Worm (Caenorhabditis elegans) whole organism, mixed stage, embryonic: ENCODE results near the gene hmt-1.
"Not testable (repeated sequence)": the region's sequence is repeated elsewhere in the genome, so short reads cannot be mapped to it uniquely, and the experiment has no call there.

Experiments
- M03D4.4 ChIP-seq: sonication (generic microtip); optimal IDR thresholded peaks from 2 replicates; lab custom pipeline; 2017; ENCODE audit warnings: mild to moderate bottlenecking, missing genetic modification characterization, missing compliant biosample characterization
- bed-3 ChIP-seq: fragments of 200-800 bp; sonication (Bioruptor generic); optimal IDR thresholded peaks from 3 replicates; lab custom pipeline; 2018; ENCODE audit warnings: mild to moderate bottlenecking, missing genetic modification characterization, moderate library complexity, missing compliant biosample characterization
- blmp-1 ChIP-seq: fragments of 150-350 bp; optimal IDR thresholded peaks from 2 replicates; lab custom pipeline; 2014; ENCODE audit warnings: missing biosample characterization, missing genetic modification characterization
- ceh-39 ChIP-seq: fragments of 150-350 bp; optimal IDR thresholded peaks from 2 replicates; lab custom pipeline; 2014; ENCODE audit warnings: missing biosample characterization, missing genetic modification characterization
- ceh-43 ChIP-seq: fragments of 200-800 bp; sonication (Bioruptor generic); optimal IDR thresholded peaks from 2 replicates; lab custom pipeline; 2018; ENCODE audit warnings: mild to moderate bottlenecking, missing genetic modification characterization, moderate library complexity, missing compliant biosample characterization
- ceh-83 ChIP-seq: fragments of 200-800 bp; sonication (Bioruptor generic); optimal IDR thresholded peaks from 2 replicates; lab custom pipeline; 2018; ENCODE audit warnings: mild to moderate bottlenecking, missing genetic modification characterization, missing compliant biosample characterization
- ces-1 ChIP-seq: fragments of 150-350 bp; optimal IDR thresholded peaks from 2 replicates; lab custom pipeline; 2014; ENCODE audit warnings: missing biosample characterization, missing genetic modification reagents, missing genetic modification characterization
- cnd-1 ChIP-seq: fragments of 200-800 bp; sonication (Bioruptor generic); optimal IDR thresholded peaks from 2 replicates; lab custom pipeline; 2018; ENCODE audit warnings: mild to moderate bottlenecking, missing genetic modification characterization, missing compliant biosample characterization
- drap-1 ChIP-seq: fragments of 200-800 bp; sonication (Bioruptor generic); optimal IDR thresholded peaks from 3 replicates; lab custom pipeline; 2018; ENCODE audit warnings: mild to moderate bottlenecking, missing genetic modification characterization, missing compliant biosample characterization
- elt-1 ChIP-seq: sonication (generic microtip); optimal IDR thresholded peaks from 2 replicates; lab custom pipeline; 2017; ENCODE audit warnings: missing genetic modification characterization, mild to moderate bottlenecking, missing compliant biosample characterization, antibody characterized with exemption, moderate library complexity, borderline replicate concordance; ENCODE audit not compliant: insufficient read depth
- elt-3 ChIP-seq: fragments of 150-350 bp; optimal IDR thresholded peaks from 2 replicates; lab custom pipeline; 2014; ENCODE audit warnings: missing biosample characterization, missing genetic modification characterization
- flh-1 ChIP-seq: fragments of 200-800 bp; sonication (Bioruptor generic); optimal IDR thresholded peaks from 2 replicates; lab custom pipeline; 2018; ENCODE audit warnings: mild to moderate bottlenecking, missing genetic modification characterization, moderate library complexity, missing compliant biosample characterization
- ham-2 ChIP-seq: fragments of 200-800 bp; sonication (Bioruptor generic); optimal IDR thresholded peaks from 2 replicates; lab custom pipeline; 2018; ENCODE audit warnings: mild to moderate bottlenecking, missing genetic modification characterization, missing compliant biosample characterization
- hlh-1 ChIP-seq: fragments of 150-350 bp; optimal IDR thresholded peaks from 2 replicates; lab custom pipeline; 2014; ENCODE audit warnings: missing biosample characterization, missing genetic modification reagents, missing genetic modification characterization
- lin-13 ChIP-seq: fragments of 150-350 bp; optimal IDR thresholded peaks from 2 replicates; lab custom pipeline; 2014; ENCODE audit warnings: missing biosample characterization, missing genetic modification characterization
- lin-32 ChIP-seq: fragments of 200-800 bp; sonication (Bioruptor generic); optimal IDR thresholded peaks from 2 replicates; lab custom pipeline; 2018; ENCODE audit warnings: mild to moderate bottlenecking, missing genetic modification characterization, missing compliant biosample characterization
- lsy-2 ChIP-seq: fragments of 150-350 bp; optimal IDR thresholded peaks from 2 replicates; lab custom pipeline; 2014; ENCODE audit warnings: missing biosample characterization, missing genetic modification characterization
- mab-5 ChIP-seq: fragments of 150-350 bp; optimal IDR thresholded peaks from 2 replicates; lab custom pipeline; 2014; ENCODE audit warnings: missing biosample characterization, missing genetic modification characterization
- mep-1 ChIP-seq: fragments of 150-350 bp; optimal IDR thresholded peaks from 2 replicates; lab custom pipeline; 2017; ENCODE audit warnings: missing biosample characterization, missing genetic modification reagents, missing genetic modification characterization, inconsistent platforms
- mls-2 ChIP-seq: sonication (generic microtip); optimal IDR thresholded peaks from 2 replicates; lab custom pipeline; 2016; ENCODE audit warnings: mild to moderate bottlenecking, missing genetic modification characterization, moderate library complexity, missing compliant biosample characterization
- nhr-12 ChIP-seq: fragments of 150-350 bp; optimal IDR thresholded peaks from 2 replicates; lab custom pipeline; 2014; ENCODE audit warnings: missing biosample characterization, missing genetic modification characterization
- nhr-2 ChIP-seq: fragments of 150-350 bp; optimal IDR thresholded peaks from 2 replicates; lab custom pipeline; 2014; ENCODE audit warnings: missing biosample characterization, missing genetic modification characterization
- nhr-237 ChIP-seq: fragments of 150-350 bp; optimal IDR thresholded peaks from 2 replicates; lab custom pipeline; 2014; ENCODE audit warnings: missing biosample characterization, missing genetic modification characterization
- pha-4 ChIP-seq: fragments of 150-350 bp; optimal IDR thresholded peaks from 2 replicates; lab custom pipeline; 2018; ENCODE audit warnings: missing biosample characterization, missing genetic modification reagents, missing genetic modification characterization
- sem-2 ChIP-seq: fragments of 200-800 bp; sonication (Bioruptor generic); optimal IDR thresholded peaks from 2 replicates; lab custom pipeline; 2018; ENCODE audit warnings: mild to moderate bottlenecking, missing genetic modification characterization, missing compliant biosample characterization
- snpc-4 ChIP-seq: fragments of 150-350 bp; optimal IDR thresholded peaks from 2 replicates; lab custom pipeline; 2014; ENCODE audit warnings: missing biosample characterization, missing genetic modification characterization
- sptf-1 ChIP-seq: sonication (generic microtip); optimal IDR thresholded peaks from 2 replicates; lab custom pipeline; 2017; ENCODE audit warnings: mild to moderate bottlenecking, missing genetic modification characterization, moderate library complexity, missing compliant biosample characterization
- tbx-8 ChIP-seq: fragments of 200-800 bp; sonication (Bioruptor generic); optimal IDR thresholded peaks from 2 replicates; lab custom pipeline; 2018; ENCODE audit warnings: mild to moderate bottlenecking, missing genetic modification characterization, moderate library complexity, missing compliant biosample characterization
- unc-120 ChIP-seq: sonication (generic microtip); optimal IDR thresholded peaks from 2 replicates; lab custom pipeline; 2017; ENCODE audit warnings: missing genetic modification characterization, missing compliant biosample characterization; ENCODE audit not compliant: poor library complexity, severe bottlenecking
- unc-39 ChIP-seq: fragments of 150-350 bp; optimal IDR thresholded peaks from 2 replicates; lab custom pipeline; 2014; ENCODE audit warnings: missing biosample characterization, missing genetic modification characterization
- unc-62 ChIP-seq: fragments of 150-350 bp; optimal IDR thresholded peaks from 2 replicates; lab custom pipeline; 2014; ENCODE audit warnings: missing biosample characterization, missing genetic modification reagents, missing genetic modification characterization
- zip-8 ChIP-seq: fragments of 150-350 bp; optimal IDR thresholded peaks from 2 replicates; lab custom pipeline; 2014; ENCODE audit warnings: missing biosample characterization, missing genetic modification characterization
- ztf-11 ChIP-seq: fragments of 150-350 bp; optimal IDR thresholded peaks from 2 replicates; lab custom pipeline; 2014; ENCODE audit warnings: missing biosample characterization, missing genetic modification characterization

Gene hmt-1

ce11 chrIII:11138922-11139321, 39.2 kb upstream of the hmt-1 start, which contains the start of gene fbxa-128:
fbxa-128 (minus strand) TSS chrIII:11139113.
- TF ChIP-seq cnd-1 (tag; lab: Kevin White, UChicago) (no peak), unc-120 (no peak), nhr-237 (tag; lab: Kevin White, UChicago) (no peak), ceh-83 (GFP tag; lab: Kevin White, UChicago) (no peak), tbx-8 (GFP tag; lab: Kevin White, UChicago) (no peak), ham-2 (GFP tag; lab: Kevin White, UChicago) (no peak), drap-1 (GFP tag; lab: Kevin White, UChicago) (no peak), flh-1 (GFP tag; lab: Kevin White, UChicago) (no peak), zip-8 (tag; lab: Kevin White, UChicago) (no peak), unc-62 (GFP tag; lab: Kevin White, UChicago) (no peak), ceh-39 (tag; lab: Kevin White, UChicago) (no peak), snpc-4 (tag; lab: Kevin White, UChicago) (no peak), pha-4 (no peak), elt-1 (no peak), nhr-12 (tag; lab: Kevin White, UChicago) (no peak), nhr-2 (tag; lab: Kevin White, UChicago) (no peak), ceh-43 (GFP tag; lab: Kevin White, UChicago) (no peak)
- TF ChIP-seq, all 35 proteins: peak for 0

- not testable (repeated sequence) for TF ChIP-seq ceh-43 (GFP tag; lab: Kevin White, UChicago); sem-2 (GFP tag; lab: Kevin White, UChicago); nhr-12 (tag; lab: Kevin White, UChicago)
Measured at ce11 chrIII:11131475-11131874, 31.7 kb upstream of the hmt-1 start, which contains the start of gene pha-1. pha-1 (plus strand) TSS chrIII:11131775.

ce11 chrIII:11129363-11129762, 29.6 kb upstream of the hmt-1 start:
- TF ChIP-seq ces-1 (GFP tag; lab: Kevin White, UChicago) (peak; percentile 42), flh-1 (GFP tag; lab: Kevin White, UChicago) (no peak)

- TF ChIP-seq hlh-1 (tag; lab: Kevin White, UChicago) (no peak), lsy-2 (tag; lab: Kevin White, UChicago) (no peak), lin-13 (tag; lab: Kevin White, UChicago) (no peak), cnd-1 (tag; lab: Kevin White, UChicago) (no peak), ceh-39 (tag; lab: Kevin White, UChicago) (no peak), nhr-12 (tag; lab: Kevin White, UChicago) (no peak), sptf-1 (tag; lab: Kevin White, UChicago) (no peak), ham-2 (GFP tag; lab: Kevin White, UChicago) (no peak), unc-62 (GFP tag; lab: Kevin White, UChicago) (no peak), elt-1 (no peak), unc-120 (no peak), lin-32 (GFP tag; lab: Kevin White, UChicago) (no peak), tbx-8 (GFP tag; lab: Kevin White, UChicago) (no peak), unc-39 (no peak)
Measured at ce11 chrIII:11127528-11127927, 27.8 kb upstream of the hmt-1 start, which contains the start of gene Y48A6C.8. Y48A6C.8 (minus strand) TSS chrIII:11127628.

ce11 chrIII:11123844-11124243, 24.1 kb upstream of the hmt-1 start:
- TF ChIP-seq sptf-1 (tag; lab: Kevin White, UChicago) (no peak), unc-39 (no peak), unc-62 (GFP tag; lab: Kevin White, UChicago) (no peak), lin-13 (tag; lab: Kevin White, UChicago) (no peak)
- TF ChIP-seq, all 35 proteins: peak for 0

ce11 chrIII:11119176-11119853, 19.6 kb upstream of the hmt-1 start, which contains the start of the genes sup-35 and Y48A6C.4:
sup-35 (minus strand) TSS chrIII:11119226.
Y48A6C.4 (plus strand) TSS chrIII:11119803.
- no peak for TF ChIP-seq pha-4
- TF ChIP-seq cnd-1 (tag; lab: Kevin White, UChicago): peak; percentile 26
- TF ChIP-seq snpc-4 (tag; lab: Kevin White, UChicago): no peak
- peak; percentile 40 for TF ChIP-seq drap-1 (GFP tag; lab: Kevin White, UChicago)
- TF ChIP-seq nhr-237 (tag; lab: Kevin White, UChicago): peak; percentile 87
- TF ChIP-seq lin-13 (tag; lab: Kevin White, UChicago): peak; percentile 46
- no peak for TF ChIP-seq blmp-1 (tag; lab: Kevin White, UChicago)
- peak; percentile 11 for TF ChIP-seq hlh-1 (tag; lab: Kevin White, UChicago)
- TF ChIP-seq mab-5 (tag; lab: Kevin White, UChicago): no peak
- peak; percentile 90 for TF ChIP-seq ces-1 (GFP tag; lab: Kevin White, UChicago)
- no peak for TF ChIP-seq unc-62 (GFP tag; lab: Kevin White, UChicago)
- TF ChIP-seq ceh-39 (tag; lab: Kevin White, UChicago): peak; percentile 82
- TF ChIP-seq unc-39: no peak
- TF ChIP-seq M03D4.4: no peak
- TF ChIP-seq mep-1: peak; percentile 89
- TF ChIP-seq nhr-2 (tag; lab: Kevin White, UChicago): no peak
- TF ChIP-seq ham-2 (GFP tag; lab: Kevin White, UChicago): no peak
- TF ChIP-seq lin-32 (GFP tag; lab: Kevin White, UChicago): peak; percentile 29
- no peak for TF ChIP-seq zip-8 (tag; lab: Kevin White, UChicago)
- TF ChIP-seq ztf-11 (tag; lab: Kevin White, UChicago): no peak
- TF ChIP-seq sem-2 (GFP tag; lab: Kevin White, UChicago): no peak
- peak; percentile 59 for TF ChIP-seq unc-120
- TF ChIP-seq bed-3 (GFP tag; lab: Kevin White, UChicago): peak; percentile 39
- TF ChIP-seq sptf-1 (tag; lab: Kevin White, UChicago): peak; percentile 75
- peak; percentile 38 for TF ChIP-seq lsy-2 (tag; lab: Kevin White, UChicago)
- peak; percentile 35 for TF ChIP-seq tbx-8 (GFP tag; lab: Kevin White, UChicago)
- peak; percentile 66 for TF ChIP-seq mls-2 (tag; lab: Kevin White, UChicago)
- no peak for TF ChIP-seq flh-1 (GFP tag; lab: Kevin White, UChicago)
- peak; percentile 12 for TF ChIP-seq elt-3 (tag; lab: Kevin White, UChicago)
